Worm (Caenorhabditis elegans): ENCODE results near the gene sph-1.

DNA sequence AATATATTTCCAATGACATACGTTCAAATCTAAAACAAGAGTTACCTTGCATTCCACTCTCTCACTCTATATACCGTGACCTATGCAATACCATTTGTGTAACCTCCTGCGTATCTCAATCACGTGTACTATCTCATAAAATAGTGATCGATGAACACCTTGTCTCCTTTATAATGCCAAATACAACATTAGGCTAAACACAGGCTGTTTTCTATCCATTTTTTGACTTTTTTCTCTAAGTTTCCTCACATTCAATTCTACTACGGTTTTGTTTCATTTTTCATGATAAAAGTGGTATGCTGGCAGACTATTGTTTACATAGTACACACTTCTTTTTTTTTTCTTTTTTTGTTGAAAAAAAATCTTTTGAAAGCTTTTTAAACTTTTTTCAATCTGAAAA, 12.9 kb upstream of the sph-1 start:
- TF ChIP-seq rnt-1 (tag; optimal IDR thresholded peaks at IDR 0.05) (no peak), lin-11 (tag; optimal IDR thresholded peaks at IDR 0.05) (no peak), nfya-1 (tag; optimal IDR thresholded peaks at IDR 0.05) (peak; percentile 10), dmd-4 (tag; optimal IDR thresholded peaks at IDR 0.05; ENCODE audit: borderline replicate concordance) (no peak), hlh-13 (GFP tag; optimal IDR thresholded peaks at IDR 0.05) (no peak), ama-1 (optimal IDR thresholded peaks at IDR 0.05) (no peak), pag-3 (tag; optimal IDR thresholded peaks at IDR 0.05; ENCODE audit: borderline replicate concordance) (no peak)
